Worm (Caenorhabditis elegans) whole organism, dauer: ENCODE measurements around the gene srx-42.

Source experiments
- unc-62 ChIP-seq: sonication (generic microtip); optimal IDR thresholded peaks from 2 replicates; lab custom pipeline; 2017; ENCODE audit warnings: missing biosample characterization, missing genetic modification reagents, missing genetic modification characterization

The srx-42 gene

DNA sequence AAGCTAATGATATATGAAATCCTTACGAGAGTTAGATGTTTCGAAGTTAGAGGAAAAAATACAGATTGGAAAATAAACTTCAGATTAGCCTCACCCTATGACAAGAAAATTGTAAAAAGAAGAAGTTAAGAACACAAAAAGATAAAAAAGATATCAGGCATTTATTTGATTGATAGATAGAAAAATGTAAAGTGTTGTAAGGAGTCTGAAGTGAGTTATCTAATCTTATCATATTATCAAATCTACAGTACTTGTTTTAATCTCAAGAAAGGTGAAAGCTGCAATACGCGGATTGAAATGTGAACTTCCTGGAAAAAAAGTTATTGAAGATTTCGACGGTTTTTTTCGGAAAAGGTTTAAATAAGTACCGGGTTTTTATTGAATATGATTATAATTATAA lies 14.6 kb downstream of the srx-42 start:
- no peak for TF ChIP-seq unc-62

DNA sequence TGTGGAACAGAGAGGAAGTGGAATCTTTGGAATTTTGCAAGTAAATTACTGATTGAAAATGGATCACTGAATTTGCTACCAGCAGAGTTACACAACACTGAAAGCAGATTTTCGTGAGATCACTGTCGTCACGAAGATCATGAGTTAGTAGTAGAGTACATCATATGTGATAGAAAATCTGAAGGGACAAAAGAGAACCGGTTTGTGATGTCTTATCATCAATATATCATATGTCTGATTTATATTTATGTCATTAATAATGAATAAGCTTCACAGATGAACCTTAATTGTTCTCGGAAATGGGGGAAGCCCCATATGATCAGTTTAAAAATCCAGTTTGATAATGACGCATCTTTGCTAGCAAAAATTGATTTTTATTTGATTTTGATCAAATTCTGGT lies 15.2 kb downstream of the srx-42 start:
- no peak for TF ChIP-seq unc-62

DNA sequence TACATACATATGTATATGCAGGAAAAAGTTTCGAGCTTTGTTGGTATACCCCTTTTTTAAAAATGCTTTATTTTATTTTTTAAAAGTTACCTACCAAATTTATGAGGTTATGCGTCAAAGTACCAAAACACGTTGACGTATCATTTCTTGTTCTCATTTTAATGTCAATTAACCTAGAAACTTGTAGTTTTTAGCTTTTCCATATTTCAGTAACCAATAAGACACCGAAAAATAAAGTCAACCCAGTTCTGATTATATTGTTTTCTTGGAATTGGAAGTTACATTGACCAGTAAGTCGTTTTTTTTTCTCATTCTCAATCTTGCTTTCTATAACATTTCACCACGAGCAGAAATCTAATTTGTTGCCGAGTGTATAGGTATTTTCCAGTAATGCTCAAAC lies 16.0 kb downstream of the srx-42 start, which contains the start of gene srw-145:
srw-145 (plus strand) TSS at position 301 of the 400 bp plus-strand sequence.
- no peak for TF ChIP-seq unc-62

DNA sequence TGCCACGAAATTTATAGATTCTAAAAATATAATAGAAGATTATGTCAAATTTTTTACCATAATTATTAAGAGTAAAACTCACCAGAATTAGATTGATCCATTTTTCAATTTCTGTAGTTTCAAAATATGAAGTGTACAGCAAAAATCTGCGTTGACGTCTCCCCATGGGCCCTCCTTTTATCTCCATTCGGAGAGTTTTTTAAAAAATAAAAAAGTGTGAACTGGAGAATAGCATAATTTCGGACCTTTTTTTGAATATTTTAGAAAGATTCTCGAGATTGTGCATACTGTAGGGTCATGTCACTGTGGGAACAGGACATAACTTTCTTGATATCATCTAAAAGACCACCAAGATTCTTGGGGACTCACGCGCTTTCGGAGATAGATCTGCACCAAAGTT lies 21.3 kb downstream of the srx-42 start, which contains the start of gene dpr-1:
dpr-1 (minus strand) TSS at position 101 of the 400 bp plus-strand sequence.
- TF ChIP-seq unc-62, result no peak

DNA sequence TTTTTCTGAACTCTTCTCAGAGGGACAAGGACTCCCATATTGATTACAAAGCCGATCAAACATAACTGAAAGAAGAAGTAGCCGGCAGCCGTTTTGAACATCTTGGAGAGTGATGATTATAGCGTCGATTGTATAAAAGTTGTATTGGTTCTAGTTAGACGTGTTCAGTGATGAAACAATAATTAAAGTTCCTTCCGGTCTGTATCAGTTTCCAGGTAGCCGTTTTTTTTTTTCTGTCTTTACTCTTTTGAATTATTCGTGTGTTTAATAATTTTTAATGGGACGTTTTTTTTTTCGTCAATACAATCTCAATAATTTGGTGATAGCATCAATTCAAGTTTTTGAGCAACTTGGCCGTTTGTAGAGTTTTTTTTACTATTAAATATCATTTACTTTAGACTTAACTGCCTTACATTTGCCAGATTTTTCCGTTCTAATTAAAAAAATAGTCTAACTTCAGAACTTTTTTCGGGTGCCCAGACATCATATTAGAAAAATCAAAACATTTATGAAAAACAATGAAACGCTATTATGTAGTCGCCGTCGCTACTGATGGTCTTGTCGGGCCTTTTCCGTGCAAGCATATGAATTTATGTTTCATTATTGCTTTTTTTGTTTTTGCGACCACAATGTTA lies 25.7 kb downstream of the srx-42 start, which contains the start of the genes srx-10 and clec-226:
srx-10 (minus strand) TSS at position 101 of the 635 bp plus-strand sequence.
clec-226 (plus strand) TSS at position 585 of the 635 bp plus-strand sequence.
- no peak for TF ChIP-seq unc-62

DNA sequence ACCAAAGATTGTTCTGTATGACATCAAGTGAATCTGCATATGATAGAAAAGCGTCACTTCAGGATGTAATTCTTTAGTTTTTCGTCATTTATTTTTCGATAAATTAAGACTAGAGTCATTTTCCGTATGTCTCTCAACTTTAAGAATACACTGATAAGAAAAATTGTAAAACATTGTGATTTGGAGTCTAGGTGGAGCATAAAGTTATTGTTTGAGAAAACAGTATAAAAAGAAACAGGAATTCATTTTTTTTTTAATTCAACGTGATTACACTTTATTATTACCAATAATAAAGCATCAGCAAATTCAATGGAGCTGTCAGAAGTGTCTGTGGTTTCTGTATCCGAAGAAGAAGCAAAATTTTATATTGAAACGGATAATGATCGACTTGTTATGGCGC lies 28.2 kb downstream of the srx-42 start, which contains the start of gene R10D12.6:
R10D12.6 (plus strand) TSS at position 301 of the 400 bp plus-strand sequence.
- TF ChIP-seq unc-62, result no peak

DNA sequence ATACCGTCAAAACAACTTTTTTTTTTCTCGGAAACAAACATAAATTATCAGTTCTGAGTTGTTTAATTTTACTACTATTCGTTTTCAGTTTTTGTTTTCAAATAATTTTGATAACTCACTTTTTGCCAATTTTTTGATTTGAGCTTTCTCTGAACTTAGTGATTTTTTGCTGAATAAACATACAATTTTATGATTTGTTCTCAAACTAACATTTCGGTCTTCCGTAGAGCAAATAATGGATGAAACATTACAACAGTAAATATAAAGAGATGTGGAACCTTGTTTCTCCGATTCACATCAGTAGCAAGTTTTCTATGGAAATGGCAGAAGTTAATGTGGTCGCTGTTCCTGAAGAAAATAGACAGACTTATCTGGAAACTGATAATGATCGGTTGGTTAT lies 28.9 kb downstream of the srx-42 start, which contains the start of gene R10D12.7:
R10D12.7 (plus strand) TSS at position 301 of the 400 bp plus-strand sequence.
- TF ChIP-seq unc-62, result no peak

DNA sequence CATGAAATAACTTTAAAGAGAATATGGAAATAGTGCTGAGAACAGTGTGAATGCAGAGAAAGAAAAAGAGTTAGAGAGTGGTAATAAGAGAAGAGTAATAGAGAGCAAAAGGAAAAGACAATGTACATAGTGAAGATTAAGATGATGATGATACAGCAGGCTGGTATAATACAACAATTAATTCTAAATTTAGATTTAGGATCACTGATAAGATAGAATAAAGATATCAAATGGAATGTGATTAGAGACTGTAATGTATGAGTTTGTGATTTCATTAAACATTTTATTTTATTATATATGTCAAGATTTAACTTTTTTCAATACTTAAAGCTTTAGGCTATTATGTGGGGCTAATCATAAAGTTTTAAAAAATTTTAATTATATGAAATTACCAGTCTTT lies 32.4 kb downstream of the srx-42 start, which contains the start of gene R10D12.8:
R10D12.8 (minus strand) TSS at position 101 of the 400 bp plus-strand sequence.
- no peak for TF ChIP-seq unc-62

DNA sequence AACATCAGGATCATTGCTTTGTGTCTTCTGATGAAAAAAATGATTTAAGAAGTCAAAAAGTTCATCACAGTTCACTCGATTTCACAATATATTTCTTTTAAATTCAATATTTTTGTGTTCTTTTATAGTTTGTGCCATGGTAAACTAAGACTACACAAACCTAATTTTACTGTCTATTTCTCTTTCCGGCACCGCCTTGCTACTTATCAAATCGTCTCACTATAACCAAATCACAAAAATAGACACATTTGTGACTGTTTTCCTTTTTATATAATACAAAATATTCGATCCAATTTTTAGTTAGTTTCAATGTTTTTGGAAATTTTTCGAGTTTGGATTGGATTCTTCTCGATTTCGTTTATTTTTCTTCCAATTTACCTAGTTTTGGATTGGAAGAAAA lies 33.2 kb downstream of the srx-42 start, which contains the start of gene swt-6:
swt-6 (plus strand) TSS at position 301 of the 400 bp plus-strand sequence.
- TF ChIP-seq unc-62, result no peak

DNA sequence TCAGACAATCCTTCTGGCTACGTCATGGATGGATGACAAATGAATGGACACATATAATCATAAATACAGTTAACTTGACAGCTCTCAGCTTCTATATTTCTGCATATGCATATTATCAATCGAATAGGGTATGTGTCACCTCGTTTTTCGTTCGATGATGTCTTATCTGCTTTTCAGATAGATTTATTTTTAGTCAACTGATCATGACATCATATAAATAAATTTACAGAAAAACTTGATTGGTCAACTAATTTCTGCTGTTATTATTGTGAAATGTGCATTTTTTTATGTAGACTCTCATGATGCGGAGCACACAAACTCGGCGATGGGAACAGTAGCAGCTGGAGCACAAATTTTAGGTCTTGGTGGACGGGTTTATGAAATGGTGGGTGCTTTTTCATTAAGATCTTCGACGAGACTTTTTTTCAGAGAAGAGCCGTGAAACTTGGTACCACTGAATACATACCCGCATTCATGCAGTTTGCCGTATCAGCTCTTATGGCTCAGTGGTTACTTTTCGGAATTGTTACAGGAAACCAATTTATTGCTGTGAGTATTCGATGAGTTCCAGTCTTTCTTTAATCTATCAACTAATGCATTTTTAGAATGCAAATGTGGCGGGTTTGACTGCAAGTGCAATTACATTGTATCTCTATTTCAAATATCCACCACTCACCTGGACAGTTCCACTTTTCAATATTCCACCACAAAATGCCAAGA lies 34.7 kb downstream of the srx-42 start:
- TF ChIP-seq unc-62, result no peak

DNA sequence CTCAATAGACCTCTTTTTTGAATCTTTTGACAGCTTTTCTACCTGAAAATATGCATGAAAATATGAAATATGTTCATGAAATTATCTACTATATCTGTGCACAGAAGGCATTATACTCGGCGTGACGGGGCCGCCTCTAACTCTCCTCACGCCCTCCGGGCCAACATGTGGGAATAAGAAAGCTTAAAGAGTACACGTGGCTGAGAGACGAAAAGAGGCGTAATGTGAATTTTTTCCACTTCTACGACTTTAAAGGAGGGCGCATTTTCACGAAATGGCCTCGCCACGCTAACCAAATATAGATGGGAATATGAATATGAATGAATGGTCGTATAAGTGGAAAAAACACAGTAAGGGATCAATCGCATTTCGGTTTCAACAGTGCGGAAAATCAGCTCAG lies 36.9 kb downstream of the srx-42 start:
- TF ChIP-seq unc-62, result no peak

DNA sequence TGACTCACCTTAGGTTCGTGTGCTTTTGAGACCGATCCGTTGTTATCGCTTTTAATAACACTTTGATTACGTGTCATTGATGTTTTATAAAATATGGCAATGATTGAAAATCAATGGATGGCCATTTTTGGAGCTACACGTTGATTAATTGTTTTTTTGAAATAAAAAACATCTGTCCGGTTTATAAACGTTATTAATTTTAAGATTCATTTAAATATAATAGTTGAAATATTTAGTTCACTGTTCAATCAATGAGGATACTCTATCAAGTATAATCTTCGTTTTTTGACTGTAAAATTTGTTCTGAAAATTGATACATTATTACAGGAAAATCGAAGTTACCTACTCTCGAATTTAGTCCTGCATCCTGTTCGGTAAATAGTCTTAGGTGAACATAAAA lies 37.4 kb downstream of the srx-42 start, which contains the start of gene R10D12.10:
R10D12.10 (minus strand) TSS at position 101 of the 400 bp plus-strand sequence.
- TF ChIP-seq unc-62, result no peak

DNA sequence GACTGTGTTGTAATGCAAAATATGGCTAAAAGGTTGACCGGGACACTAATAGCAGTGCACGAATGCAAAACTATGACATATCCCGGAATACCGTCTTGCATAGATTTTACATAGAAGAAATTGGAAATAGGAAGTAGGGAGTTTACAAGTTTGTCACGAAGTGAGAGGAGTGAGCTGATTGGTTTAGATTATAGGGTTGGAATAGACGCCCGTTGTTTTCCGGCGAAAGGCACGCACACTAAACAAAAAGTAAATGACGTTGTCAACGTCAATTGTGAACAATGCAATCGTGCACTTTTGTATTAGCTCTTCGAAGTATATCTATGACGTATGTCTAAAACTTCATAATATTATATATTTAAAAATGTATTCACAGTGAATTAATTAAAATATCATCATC lies 40.1 kb downstream of the srx-42 start, which contains the start of gene srh-24:
srh-24 (minus strand) TSS at position 101 of the 400 bp plus-strand sequence.
- no peak for TF ChIP-seq unc-62

DNA sequence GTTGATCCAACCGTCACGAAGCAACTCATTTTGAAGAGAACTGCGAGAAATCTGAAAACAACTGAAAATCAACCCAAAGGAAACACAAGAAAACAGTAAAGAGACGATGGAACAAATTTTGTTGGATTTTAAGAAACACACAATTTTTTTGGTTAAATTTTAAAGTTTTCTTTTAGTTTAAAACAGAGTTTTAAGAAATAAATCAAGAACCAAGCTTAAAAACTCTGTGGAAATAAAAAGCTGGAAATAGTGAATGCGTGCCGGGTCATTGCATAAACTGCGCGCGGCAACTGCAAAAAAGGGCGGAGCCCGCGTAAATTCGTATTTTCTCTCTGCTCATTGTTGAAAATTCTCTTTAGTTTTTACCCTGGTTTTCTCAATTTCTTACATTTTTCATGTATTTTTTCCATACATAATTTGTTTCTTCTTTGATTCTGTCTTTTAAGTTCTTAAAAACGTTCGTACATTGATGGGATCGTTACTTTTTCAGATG lies 41.1 kb downstream of the srx-42 start, which contains the start of the genes algn-13 and R10D12.13:
algn-13 (minus strand) TSS at position 51 of the 493 bp plus-strand sequence.
R10D12.13 (plus strand) TSS at position 491 of the 493 bp plus-strand sequence.
- no peak for TF ChIP-seq unc-62

DNA sequence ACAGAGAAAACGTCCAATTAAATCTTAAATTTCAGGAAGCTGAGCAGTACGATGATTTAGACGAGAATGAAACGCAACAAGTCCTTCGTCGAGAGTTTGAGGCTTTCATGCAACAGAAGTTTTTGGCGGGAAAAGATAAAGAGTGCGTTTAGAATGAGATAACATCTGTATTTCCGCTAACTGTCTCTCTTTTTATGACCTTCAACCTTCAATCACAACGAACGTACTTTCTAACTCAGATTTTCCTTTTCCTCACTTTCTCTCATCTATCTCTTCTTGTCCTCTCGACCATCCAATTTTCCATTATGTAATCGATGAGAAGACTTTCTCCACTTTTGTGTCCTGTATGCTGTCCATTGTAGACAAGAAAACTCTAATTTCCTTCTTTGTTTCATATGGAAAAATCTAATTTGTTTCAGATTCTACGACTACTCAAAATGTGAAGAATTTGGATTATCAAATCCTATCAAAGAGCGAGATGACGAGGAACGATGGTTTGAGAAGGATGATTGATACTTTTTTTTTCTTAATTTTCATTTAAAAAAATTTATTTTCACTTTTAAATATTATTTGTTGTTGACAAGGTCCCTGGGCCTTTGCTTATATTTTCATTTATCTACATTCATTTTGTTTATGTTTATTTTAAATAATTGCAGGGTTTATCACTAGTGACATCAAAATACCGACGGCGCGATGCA lies 42.6 kb downstream of the srx-42 start, which contains the start of gene sao-1:
sao-1 (plus strand) TSS at position 648 of the 698 bp plus-strand sequence.
- TF ChIP-seq unc-62, result no peak
